Fruit fly (Drosophila melanogaster) whole organism, embryonic: Measurements from ENCODE around the gene sea.

Source experiments
- B-H1 ChIP-seq: fragments of 200-800 bp; sonication (Bioruptor generic); IDR thresholded peaks from 3 replicates; pipeline ENCODE4 v1.3.6; 2022; ENCODE audit warnings: missing biosample characterization, missing genetic modification characterization
- BtbVII ChIP-seq: fragments of 200-800 bp; sonication (Bioruptor generic); optimal IDR thresholded peaks from 3 replicates; lab custom pipeline; 2017; ENCODE audit warnings: missing biosample characterization, mild to moderate bottlenecking, missing genetic modification characterization
- Bteb2 ChIP-seq: fragments of 200-800 bp; sonication (Bioruptor generic); optimal IDR thresholded peaks from 2 replicates; lab custom pipeline; 2016; ENCODE audit warnings: missing biosample characterization, missing genetic modification characterization
- CG10209 ChIP-seq: fragments of 200-800 bp; sonication (Bioruptor generic); optimal IDR thresholded peaks from 3 replicates; lab custom pipeline; 2017; ENCODE audit warnings: missing biosample characterization, mild to moderate bottlenecking, missing genetic modification characterization, missing genetic modification reagents
- CG10462 ChIP-seq: fragments of 200-800 bp; sonication (Bioruptor generic); optimal IDR thresholded peaks from 2 replicates; lab custom pipeline; 2016; ENCODE audit warnings: missing biosample characterization, missing genetic modification characterization
- CG11247 ChIP-seq: fragments of 200-800 bp; sonication (Bioruptor generic); IDR thresholded peaks from 2 replicates; pipeline ENCODE4 v1.3.6; 2022; ENCODE audit warnings: missing biosample characterization, missing genetic modification characterization
- CG12071 ChIP-seq: fragments of 200-800 bp; sonication (Bioruptor generic); optimal IDR thresholded peaks from 3 replicates; lab custom pipeline; 2018; ENCODE audit warnings: missing biosample characterization, mild to moderate bottlenecking, missing genetic modification characterization
- CG12391 ChIP-seq: fragments of 200-800 bp; sonication (Bioruptor generic); optimal IDR thresholded peaks from 3 replicates; lab custom pipeline; 2018; ENCODE audit warnings: missing biosample characterization, mild to moderate bottlenecking, missing genetic modification characterization, moderate library complexity
- CG13624 ChIP-seq: fragments of 200-800 bp; sonication (Bioruptor generic); optimal IDR thresholded peaks from 2 replicates; lab custom pipeline; 2016; ENCODE audit warnings: missing biosample characterization, missing genetic modification characterization
- CG15601 ChIP-seq: fragments of 200-800 bp; sonication (Bioruptor generic); optimal IDR thresholded peaks from 3 replicates; lab custom pipeline; 2019; ENCODE audit warnings: missing biosample characterization, mild to moderate bottlenecking, missing genetic modification characterization, moderate library complexity
- CG16813 ChIP-seq: fragments of 200-800 bp; sonication (Bioruptor generic); IDR thresholded peaks from 3 replicates; pipeline ENCODE4 v1.3.6; 2022; ENCODE audit warnings: missing biosample characterization, missing genetic modification characterization; ENCODE audit not compliant: partially characterized antibody
- CG17385 ChIP-seq: fragments of 200-800 bp; sonication (Bioruptor generic); optimal IDR thresholded peaks from 3 replicates; lab custom pipeline; 2018; ENCODE audit warnings: missing biosample characterization, mild to moderate bottlenecking, missing genetic modification characterization
- CG18764 ChIP-seq: fragments of 200-800 bp; sonication (Bioruptor generic); optimal IDR thresholded peaks from 3 replicates; lab custom pipeline; 2016; ENCODE audit warnings: missing biosample characterization, missing genetic modification characterization
- CG2199 ChIP-seq: fragments of 200-800 bp; sonication (Bioruptor generic); IDR thresholded peaks from 3 replicates; pipeline ENCODE4 v1.3.6; 2022; ENCODE audit warnings: missing biosample characterization, missing genetic modification characterization
- CG31388 ChIP-seq: fragments of 200-800 bp; sonication (Bioruptor generic); optimal IDR thresholded peaks from 2 replicates; lab custom pipeline; 2016; ENCODE audit warnings: missing biosample characterization, missing genetic modification characterization
- CG3281 ChIP-seq: fragments of 200-800 bp; sonication (Bioruptor generic); optimal IDR thresholded peaks from 3 replicates; lab custom pipeline; 2017; ENCODE audit warnings: missing biosample characterization, mild to moderate bottlenecking, missing genetic modification characterization
- CG34422 ChIP-seq: fragments of 200-800 bp; sonication (Bioruptor generic); IDR thresholded peaks from 3 replicates; pipeline ENCODE4 v1.3.6; 2022; ENCODE audit warnings: missing biosample characterization, missing genetic modification characterization
- CG3838 ChIP-seq: fragments of 200-800 bp; sonication (Bioruptor generic); optimal IDR thresholded peaks from 3 replicates; lab custom pipeline; 2016; ENCODE audit warnings: missing biosample characterization, missing genetic modification characterization
- CG3995 ChIP-seq: fragments of 200-800 bp; sonication (Bioruptor generic); optimal IDR thresholded peaks from 3 replicates; lab custom pipeline; 2016; ENCODE audit warnings: missing biosample characterization, missing genetic modification characterization
- CG4360 ChIP-seq: fragments of 200-800 bp; sonication (Bioruptor generic); IDR thresholded peaks from 2 replicates; pipeline ENCODE4 v1.3.6; 2022; ENCODE audit warnings: missing biosample characterization, missing genetic modification characterization
- CG6683 ChIP-seq: fragments of 200-800 bp; sonication (Bioruptor generic); optimal IDR thresholded peaks from 2 replicates; lab custom pipeline; 2017; ENCODE audit warnings: missing biosample characterization, mild to moderate bottlenecking, missing genetic modification characterization, missing genetic modification reagents
- CG8924 ChIP-seq: fragments of 200-800 bp; optimal IDR thresholded peaks from 3 replicates; lab custom pipeline; 2019; ENCODE audit warnings: missing biosample characterization, mild to moderate bottlenecking, missing genetic modification characterization, moderate library complexity
- CG9609 ChIP-seq: fragments of 200-800 bp; sonication (Bioruptor generic); optimal IDR thresholded peaks from 3 replicates; lab custom pipeline; 2016; ENCODE audit warnings: missing biosample characterization, missing genetic modification characterization
- CTCF ChIP-seq: fragments of 200-800 bp; sonication (Bioruptor generic); optimal IDR thresholded peaks from 2 replicates; lab custom pipeline; 2017; ENCODE audit warnings: missing biosample characterization, mild to moderate bottlenecking, missing genetic modification characterization, moderate library complexity
- Camta ChIP-seq: fragments of 200-800 bp; sonication (Bioruptor generic); optimal IDR thresholded peaks from 2 replicates; lab custom pipeline; 2016; ENCODE audit warnings: missing biosample characterization, missing genetic modification characterization
- Dek ChIP-seq: fragments of 200-800 bp; sonication (Bioruptor generic); optimal IDR thresholded peaks from 3 replicates; lab custom pipeline; 2019; ENCODE audit warnings: missing biosample characterization, mild to moderate bottlenecking, missing genetic modification characterization, moderate library complexity
- Gsc ChIP-seq: fragments of 200-800 bp; sonication (Bioruptor generic); IDR thresholded peaks from 2 replicates; pipeline ENCODE4 v1.3.6; 2022; ENCODE audit warnings: missing biosample characterization, missing genetic modification characterization
- Mad ChIP-seq: fragments of 200-800 bp; sonication (Bioruptor generic); optimal IDR thresholded peaks from 2 replicates; lab custom pipeline; 2016; ENCODE audit warnings: missing biosample characterization, missing genetic modification characterization
- NK7.1 ChIP-seq: fragments of 200-800 bp; sonication (Bioruptor generic); optimal IDR thresholded peaks from 3 replicates; lab custom pipeline; 2016; ENCODE audit warnings: missing biosample characterization, missing genetic modification characterization
- Nf-YA ChIP-seq: fragments of 200-800 bp; sonication (Bioruptor generic); IDR thresholded peaks from 2 replicates; pipeline ENCODE4 v1.3.6; 2022; ENCODE audit warnings: missing biosample characterization, missing genetic modification characterization
- Scr ChIP-seq: fragments of 200-800 bp; sonication (Bioruptor generic); IDR thresholded peaks from 2 replicates; pipeline ENCODE4 v1.3.6; 2022; ENCODE audit warnings: missing biosample characterization, missing genetic modification characterization; ENCODE audit not compliant: partially characterized antibody
- Sox100B ChIP-seq: fragments of 200-800 bp; sonication (Bioruptor generic); optimal IDR thresholded peaks from 3 replicates; lab custom pipeline; 2018; ENCODE audit warnings: missing biosample characterization, mild to moderate bottlenecking, missing genetic modification characterization
- al ChIP-seq: fragments of 200-800 bp; sonication (Bioruptor generic); IDR thresholded peaks from 2 replicates; pipeline ENCODE4 v1.3.6; 2022; ENCODE audit warnings: missing biosample characterization, missing genetic modification characterization
- ato ChIP-seq: fragments of 200-800 bp; sonication (Bioruptor generic); IDR thresholded peaks from 2 replicates; pipeline ENCODE4 v1.3.6; 2022; ENCODE audit warnings: missing biosample characterization, missing genetic modification characterization; ENCODE audit not compliant: partially characterized antibody
- chn ChIP-seq: fragments of 200-800 bp; sonication (Bioruptor generic); optimal IDR thresholded peaks from 2 replicates; lab custom pipeline; 2016; ENCODE audit warnings: missing biosample characterization, missing genetic modification characterization
- emc ChIP-seq: fragments of 200-800 bp; sonication (Bioruptor generic); optimal IDR thresholded peaks from 2 replicates; lab custom pipeline; 2016; ENCODE audit warnings: missing biosample characterization, missing genetic modification characterization
- ems ChIP-seq: fragments of 200-800 bp; sonication (Bioruptor generic); optimal IDR thresholded peaks from 3 replicates; lab custom pipeline; 2016; ENCODE audit warnings: missing biosample characterization, missing genetic modification characterization
- ewg ChIP-seq: fragments of 200-800 bp; sonication (Bioruptor generic); optimal IDR thresholded peaks from 3 replicates; lab custom pipeline; 2017; ENCODE audit warnings: mild to moderate bottlenecking, missing biosample characterization, missing genetic modification reagents, missing genetic modification characterization
- exex ChIP-seq: fragments of 200-800 bp; sonication (Bioruptor generic); optimal IDR thresholded peaks from 4 replicates; lab custom pipeline; 2018; ENCODE audit warnings: missing biosample characterization, mild to moderate bottlenecking, missing genetic modification characterization, moderate library complexity
- fd3F ChIP-seq: fragments of 200-800 bp; sonication (Bioruptor generic); optimal IDR thresholded peaks from 2 replicates; lab custom pipeline; 2018; ENCODE audit warnings: missing biosample characterization, mild to moderate bottlenecking, missing genetic modification characterization, moderate library complexity
- hbn ChIP-seq: fragments of 200-800 bp; sonication (Bioruptor generic); IDR thresholded peaks from 2 replicates; pipeline ENCODE4 v1.3.6; 2022; ENCODE audit warnings: missing biosample characterization, missing genetic modification characterization; ENCODE audit not compliant: partially characterized antibody
- inv ChIP-seq: fragments of 200-800 bp; sonication (Bioruptor generic); IDR thresholded peaks from 2 replicates; pipeline ENCODE4 v1.3.6; 2022; ENCODE audit warnings: missing biosample characterization, missing genetic modification characterization; ENCODE audit not compliant: partially characterized antibody
- klu ChIP-seq: fragments of 200-800 bp; sonication (Bioruptor generic); IDR thresholded peaks from 2 replicates; pipeline ENCODE4 v1.3.6; 2022; ENCODE audit warnings: missing biosample characterization, missing genetic modification characterization
- otp ChIP-seq: fragments of 200-800 bp; sonication (Bioruptor generic); IDR thresholded peaks from 3 replicates; pipeline ENCODE4, ENCODE4 v1.3.6; 2022; ENCODE audit warnings: missing biosample characterization, missing genetic modification characterization
- run ChIP-seq: fragments of 200-800 bp; sonication (Bioruptor generic); optimal IDR thresholded peaks from 3 replicates; lab custom pipeline; 2018; ENCODE audit warnings: missing biosample characterization, mild to moderate bottlenecking, missing genetic modification characterization
- sqz ChIP-seq: fragments of 200-800 bp; sonication (Bioruptor generic); optimal IDR thresholded peaks from 3 replicates; lab custom pipeline; 2018; ENCODE audit warnings: missing biosample characterization, mild to moderate bottlenecking, missing genetic modification characterization
- stwl ChIP-seq: fragments of 200-800 bp; sonication (Bioruptor generic); optimal IDR thresholded peaks from 3 replicates; lab custom pipeline; 2018; ENCODE audit warnings: missing biosample characterization, mild to moderate bottlenecking, missing genetic modification characterization, moderate library complexity
- unc-4 ChIP-seq: fragments of 200-800 bp; sonication (Bioruptor generic); IDR thresholded peaks from 2 replicates; pipeline ENCODE4 v1.3.6; 2022; ENCODE audit warnings: missing biosample characterization, missing genetic modification characterization; ENCODE audit not compliant: partially characterized antibody
- wek ChIP-seq: fragments of 200-800 bp; sonication (Bioruptor generic); optimal IDR thresholded peaks from 3 replicates; lab custom pipeline; 2018; ENCODE audit warnings: missing biosample characterization, mild to moderate bottlenecking, missing genetic modification characterization, moderate library complexity

The sea gene

dm6 chr3R:11613252-11614036, 46.6 kb upstream of the sea start (continued):
- TF ChIP-seq CG2199 (peak; percentile 86; the same call in 2 of the 3 replicates), hbn (GFP tag; lab: Robert Waterston, UW) (no peak), CG16813 (peak; percentile 46; the same call in 1 of the 3 replicates), klu (no peak), CG15601 (peak; percentile 46), Gsc (no peak), al (GFP tag; lab: Robert Waterston, UW) (no peak), CG12391 (tag; lab: Kevin White, UChicago) (peak; percentile 56), Scr (GFP tag; lab: Robert Waterston, UW) (peak; percentile 28; the same call in 1 of the 2 replicates), CG9609 (peak; percentile 64), CG34422 (GFP tag; lab: Robert Waterston, UW) (peak; percentile 85), Camta (peak; percentile 48), CG3995 (GFP tag; lab: Kevin White, UChicago) (no peak), chn (GFP tag; lab: Kevin White, UChicago) (peak; percentile 67), ems (GFP tag; lab: Kevin White, UChicago) (no peak), otp (peak; percentile 60; the same call in 1 of the 3 replicates), unc-4 (GFP tag; lab: Robert Waterston, UW) (no peak), Sox100B (GFP tag; lab: Kevin White, UChicago) (no peak), B-H1 (no peak; the same call in 2 of the 3 replicates), Bteb2 (GFP tag; lab: Kevin White, UChicago) (peak; percentile 22), CTCF (GFP tag; lab: Kevin White, UChicago) (peak; percentile 100), CG8924 (tag; lab: Kevin White, UChicago) (no peak), CG11247 (GFP tag; lab: Robert Waterston, UW) (peak; percentile 89), CG13624 (peak; percentile 63), Nf-YA (GFP tag; lab: Robert Waterston, UW) (peak; percentile 45; the same call in 1 of the 2 replicates), CG31388 (peak; percentile 55), CG18764 (GFP tag; lab: Kevin White, UChicago) (peak; percentile 55), exex (no peak), Mad (peak; percentile 45), CG10462 (peak; percentile 43), inv (GFP tag; lab: Robert Waterston, UW) (peak; percentile 40; the same call in 1 of the 2 replicates), stwl (tag; lab: Kevin White, UChicago) (peak; percentile 68), emc (GFP tag; lab: Kevin White, UChicago) (peak; percentile 30), CG6683 (GFP tag; lab: Kevin White, UChicago) (no peak), wek (no peak), ewg (GFP tag; lab: Kevin White, UChicago) (peak; percentile 5), CG3838 (GFP tag; lab: Kevin White, UChicago) (no peak), fd3F (peak; percentile 43), NK7.1 (peak; percentile 51), CG10209 (peak; percentile 28), CG3281 (GFP tag; lab: Kevin White, UChicago) (no peak), sqz (no peak), CG4360 (GFP tag; lab: Robert Waterston, UW) (no peak), Dek (tag; lab: Kevin White, UChicago) (peak; percentile 56), CG12071 (GFP tag; lab: Kevin White, UChicago) (no peak), ato (GFP tag; lab: Robert Waterston, UW) (no peak), run (tag; lab: Kevin White, UChicago) (no peak), BtbVII (no peak), CG17385 (peak; percentile 42)
